Worm (Caenorhabditis elegans): ENCODE results near the gene F18A11.3.
"Not testable (repeated sequence)": the region's sequence is repeated elsewhere in the genome, so short reads cannot be mapped to it uniquely, and the experiment has no call there.

The F18A11.3 gene

ce11 chrII:13056580-13056979 lies 19.9 kb upstream of the F18A11.3 start, which contains the start of gene zyx-1:
zyx-1 (plus strand) TSS chrII:13056910.
- TF ChIP-seq sem-4 (tag; optimal IDR thresholded peaks at IDR 0.05) (no peak), gmeb-1 (tag; optimal IDR thresholded peaks at IDR 0.05) (no peak), elt-3 (tag; optimal IDR thresholded peaks at IDR 0.05) (no peak), F13H6.1 (tag; optimal IDR thresholded peaks at IDR 0.05) (no peak), ztf-4 (tag; optimal IDR thresholded peaks at IDR 0.05) (no peak), crh-2 (tag; optimal IDR thresholded peaks at IDR 0.05) (no peak), ztf-11 (tag; optimal IDR thresholded peaks at IDR 0.05) (no peak), ztf-1 (GFP tag; conservative IDR thresholded peaks at IDR 0.05) (no peak), Y55F3AM.14 (GFP tag; optimal IDR thresholded peaks at IDR 0.05) (no peak), unc-62 (GFP tag; optimal IDR thresholded peaks at IDR 0.05) (no peak), nhr-237 (tag; optimal IDR thresholded peaks at IDR 0.05) (no peak), nhr-12 (tag; optimal IDR thresholded peaks at IDR 0.05) (no peak), peb-1 (tag; optimal IDR thresholded peaks at IDR 0.05) (no peak), nhr-11 (tag; optimal IDR thresholded peaks at IDR 0.05) (no peak), ceh-16 (tag; optimal IDR thresholded peaks at IDR 0.05) (no peak), mab-5 (tag; optimal IDR thresholded peaks at IDR 0.05) (no peak), nhr-77 (tag; optimal IDR thresholded peaks at IDR 0.05) (no peak), nhr-6 (tag; optimal IDR thresholded peaks at IDR 0.05) (no peak), dmd-4 (tag; optimal IDR thresholded peaks at IDR 0.05) (no peak)

- peak; percentile 52 for TF ChIP-seq blmp-1 (tag; optimal IDR thresholded peaks at IDR 0.05; ENCODE audit: insufficient read depth)
- TF ChIP-seq egl-27 (tag; optimal IDR thresholded peaks at IDR 0.05), result no peak
Observed at ce11 chrII:13053443-13053842, 16.8 kb upstream of the F18A11.3 start.

ce11 chrII:13050050-13050449 lies 13.4 kb upstream of the F18A11.3 start:
- TF ChIP-seq nhr-21 (tag; optimal IDR thresholded peaks at IDR 0.05) (no peak), snpc-4 (tag; optimal IDR thresholded peaks at IDR 0.05) (peak; percentile 41)

DNA sequence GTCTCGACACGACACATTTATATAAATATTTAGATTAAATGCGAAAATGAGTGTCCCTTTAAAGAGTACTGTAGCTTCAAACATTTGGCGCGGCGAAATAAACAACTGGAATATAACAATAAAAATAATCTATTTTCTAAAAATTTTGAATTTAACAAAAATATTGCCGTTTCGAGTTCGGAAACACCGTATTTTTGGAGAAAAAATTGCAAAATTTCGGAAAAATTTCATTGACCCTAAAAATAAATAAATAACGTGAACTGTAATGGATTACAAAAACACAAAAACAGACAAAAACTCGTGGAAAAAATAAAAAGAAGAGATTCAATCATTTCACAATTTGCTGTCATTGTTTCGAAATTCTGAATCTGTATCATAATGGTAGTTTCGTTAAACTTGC lies 11.0 kb upstream of the F18A11.3 start, which contains the start of gene F42G4.2:
TSS of gene F42G4.2 (plus strand) at position 301 of the 400 bp plus-strand sequence.
- not testable (repeated sequence) for TF ChIP-seq elt-3 (tag; optimal IDR thresholded peaks at IDR 0.05); sma-9 (GFP tag; optimal IDR thresholded peaks at IDR 0.05); sma-9 (tag; optimal IDR thresholded peaks at IDR 0.05); sma-3 (GFP tag; optimal IDR thresholded peaks at IDR 0.05)

- TF ChIP-seq ceh-16, fos-1, nhr-23 (tag; optimal IDR thresholded peaks at IDR 0.05): not testable (repeated sequence)
Observed at ce11 chrII:13047106-13047505, 10.5 kb upstream of the F18A11.3 start, which contains the start of gene F42G4.7. F42G4.7 (minus strand) TSS chrII:13047290.

- not testable (repeated sequence) for TF ChIP-seq fos-1 (tag; optimal IDR thresholded peaks at IDR 0.05); ztf-1 (GFP tag; conservative IDR thresholded peaks at IDR 0.05); aly-2 (tag; optimal IDR thresholded peaks at IDR 0.05)
Observed at ce11 chrII:13043433-13044054, 6.9 kb upstream of the F18A11.3 start, which contains the start of gene puf-6. puf-6 (minus strand) TSS chrII:13043445.

DNA sequence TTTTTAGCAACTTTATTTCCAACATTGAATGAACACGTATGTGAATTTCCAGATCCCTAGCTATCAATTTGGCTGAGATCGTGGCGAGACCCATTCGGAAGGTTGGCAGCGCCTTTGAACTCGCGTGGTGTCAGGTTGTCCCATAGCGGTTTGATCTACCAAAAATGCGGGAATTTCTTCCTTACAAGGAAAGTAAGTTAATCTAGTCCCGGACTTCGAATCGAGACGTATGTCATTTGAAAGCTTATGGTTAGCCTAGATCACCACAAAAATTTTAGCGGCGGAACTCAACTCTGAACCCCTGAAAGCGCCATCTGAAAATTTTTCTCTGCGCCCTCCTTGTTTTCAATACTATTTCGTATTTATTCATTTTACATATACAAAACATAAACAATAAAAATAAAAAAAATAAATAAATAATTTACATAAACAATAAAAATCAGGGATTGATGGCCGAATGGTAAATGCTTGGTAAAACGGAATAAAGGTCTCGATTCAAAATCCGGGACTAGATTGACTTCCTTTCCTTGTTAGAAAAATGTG lies 4.9 kb downstream of the F18A11.3 start, which contains the start of gene F18A11.2:
TSS of gene F18A11.2 (plus strand) at position 51 of the 543 bp plus-strand sequence.
- TF ChIP-seq R02D3.7, ceh-16, crh-2 (tag; optimal IDR thresholded peaks at IDR 0.05): not testable (repeated sequence)

Measured in whole organism, L2 larva.